Worm (Caenorhabditis elegans): ENCODE results near the gene F53A2.9.
A peak's percentile ranks its signal among the peaks of the same experiment; 100 is the strongest.

F53A2.9 gene

ce11 chrIII:13307107-13307506 is 52.0 kb downstream of the F53A2.9 start, which contains the start of the genes klp-19 and slc-36.1:
TSS of gene klp-19 (minus strand) at chrIII:13307259.
TSS of gene slc-36.1 (plus strand) at chrIII:13307502.
- TF ChIP-seq W03F9.2 (tag; optimal IDR thresholded peaks at IDR 0.05) = peak; percentile 52
- no peak for TF ChIP-seq him-1 (tag; optimal IDR thresholded peaks at IDR 0.05)

Data from whole organism, L4/young adult.